Worm (Caenorhabditis elegans) whole organism, late embryonic: ENCODE results near the gene ssp-36.

Experiments used
- C08G9.2 ChIP-seq: sonication (generic microtip); optimal IDR thresholded peaks from 2 replicates; lab custom pipeline; 2016; ENCODE audit warnings: mild to moderate bottlenecking, missing genetic modification characterization, moderate library complexity, missing compliant biosample characterization
- C38D4.7 ChIP-seq: fragments of 200-800 bp; sonication (Bioruptor generic); optimal IDR thresholded peaks from 2 replicates; lab custom pipeline; 2018; ENCODE audit warnings: mild to moderate bottlenecking, missing genetic modification characterization, moderate library complexity, missing compliant biosample characterization
- F13H6.1 ChIP-seq: sonication (generic microtip); optimal IDR thresholded peaks from 2 replicates; lab custom pipeline; 2016; ENCODE audit warnings: missing genetic modification characterization, missing compliant biosample characterization
- Y22D7AL.16 ChIP-seq: sonication (generic microtip); optimal IDR thresholded peaks from 2 replicates; lab custom pipeline; 2016; ENCODE audit warnings: missing genetic modification characterization, missing compliant biosample characterization
- ahr-1 ChIP-seq: sonication (generic microtip); optimal IDR thresholded peaks from 2 replicates; lab custom pipeline; 2016; ENCODE audit warnings: missing genetic modification characterization, missing compliant biosample characterization
- ama-1 ChIP-seq: fragments of 150-350 bp; optimal IDR thresholded peaks from 2 replicates; lab custom pipeline; 2014
- ceh-18 ChIP-seq: sonication (generic microtip); optimal IDR thresholded peaks from 2 replicates; lab custom pipeline; 2016; ENCODE audit warnings: missing genetic modification characterization, missing compliant biosample characterization
- ceh-2 ChIP-seq: sonication (generic microtip); optimal IDR thresholded peaks from 2 replicates; lab custom pipeline; 2016; ENCODE audit warnings: missing genotype, missing genetic modification characterization, missing compliant biosample characterization
- ceh-24 ChIP-seq: sonication (generic microtip); optimal IDR thresholded peaks from 2 replicates; lab custom pipeline; 2016; ENCODE audit warnings: mild to moderate bottlenecking, missing genetic modification characterization, missing compliant biosample characterization
- ceh-30 ChIP-seq: fragments of 150-350 bp; optimal IDR thresholded peaks from 2 replicates; lab custom pipeline; 2014; ENCODE audit warnings: missing biosample characterization, missing genetic modification characterization
- ceh-31 ChIP-seq: sonication (generic microtip); optimal IDR thresholded peaks from 2 replicates; lab custom pipeline; 2016; ENCODE audit warnings: missing genetic modification characterization, missing compliant biosample characterization
- ceh-48 ChIP-seq: sonication (generic microtip); optimal IDR thresholded peaks from 2 replicates; lab custom pipeline; 2016; ENCODE audit warnings: missing genetic modification characterization, inconsistent platforms, missing compliant biosample characterization
- ceh-6 ChIP-seq: fragments of 200-800 bp; sonication (Bioruptor generic); optimal IDR thresholded peaks from 2 replicates; lab custom pipeline; 2018; ENCODE audit warnings: mild to moderate bottlenecking, missing genetic modification characterization, missing compliant biosample characterization
- ceh-9 ChIP-seq: sonication (generic microtip); optimal IDR thresholded peaks from 2 replicates; lab custom pipeline; 2016; ENCODE audit warnings: mild to moderate bottlenecking, missing genetic modification characterization, inconsistent platforms, missing compliant biosample characterization
- che-1 ChIP-seq: sonication (generic microtip); optimal IDR thresholded peaks from 2 replicates; lab custom pipeline; 2016; ENCODE audit warnings: mild to moderate bottlenecking, missing genetic modification characterization, missing compliant biosample characterization
- dve-1 ChIP-seq: sonication (generic microtip); optimal IDR thresholded peaks from 2 replicates; lab custom pipeline; 2017; ENCODE audit warnings: antibody characterized with exemption, mild to moderate bottlenecking, missing genetic modification characterization, missing compliant biosample characterization
- elt-2 ChIP-seq: sonication (generic microtip); optimal IDR thresholded peaks from 2 replicates; lab custom pipeline; 2016; ENCODE audit warnings: missing genetic modification reagents, missing genetic modification characterization, missing compliant biosample characterization
- ets-4 ChIP-seq: sonication (generic microtip); optimal IDR thresholded peaks from 2 replicates; lab custom pipeline; 2016; ENCODE audit warnings: missing genetic modification characterization, missing compliant biosample characterization
- fkh-10 ChIP-seq: fragments of 150-350 bp; optimal IDR thresholded peaks from 2 replicates; lab custom pipeline; 2014; ENCODE audit warnings: missing biosample characterization, missing genetic modification reagents, missing genetic modification characterization
- gmeb-2 ChIP-seq: sonication (generic microtip); optimal IDR thresholded peaks from 2 replicates; lab custom pipeline; 2016; ENCODE audit warnings: missing genetic modification characterization, inconsistent platforms, missing compliant biosample characterization
- hlh-13 ChIP-seq: fragments of 200-800 bp; sonication (Bioruptor generic); optimal IDR thresholded peaks from 2 replicates; lab custom pipeline; 2018; ENCODE audit warnings: mild to moderate bottlenecking, missing genetic modification characterization, missing compliant biosample characterization
- hlh-15 ChIP-seq: sonication (generic microtip); optimal IDR thresholded peaks from 2 replicates; lab custom pipeline; 2016; ENCODE audit warnings: missing genetic modification characterization, missing compliant biosample characterization
- hlh-30 ChIP-seq: sonication (generic microtip); optimal IDR thresholded peaks from 2 replicates; lab custom pipeline; 2017; ENCODE audit warnings: antibody characterized with exemption, missing genetic modification characterization, missing compliant biosample characterization; ENCODE audit not compliant: insufficient read depth
- hlh-6 ChIP-seq: sonication (generic microtip); optimal IDR thresholded peaks from 2 replicates; lab custom pipeline; 2016; ENCODE audit warnings: missing genotype, missing genetic modification characterization, missing compliant biosample characterization
- lin-11 ChIP-seq: fragments of 200-800 bp; sonication (Bioruptor generic); optimal IDR thresholded peaks from 2 replicates; lab custom pipeline; 2018; ENCODE audit warnings: mild to moderate bottlenecking, missing genetic modification characterization, missing compliant biosample characterization
- mec-3 ChIP-seq: sonication (generic microtip); optimal IDR thresholded peaks from 2 replicates; lab custom pipeline; 2016; ENCODE audit warnings: borderline replicate concordance, missing genetic modification characterization, missing compliant biosample characterization
- nfya-1 ChIP-seq: sonication (generic microtip); optimal IDR thresholded peaks from 2 replicates; lab custom pipeline; 2017; ENCODE audit warnings: missing genetic modification characterization, mild to moderate bottlenecking, missing compliant biosample characterization, antibody characterized with exemption, moderate library complexity
- nhr-11 ChIP-seq: fragments of 150-350 bp; optimal IDR thresholded peaks from 2 replicates; lab custom pipeline; 2014; ENCODE audit warnings: missing biosample characterization, missing genetic modification characterization
- nhr-232 ChIP-seq: sonication (generic microtip); optimal IDR thresholded peaks from 2 replicates; lab custom pipeline; 2016; ENCODE audit warnings: missing genetic modification characterization, missing compliant biosample characterization
- pat-9 ChIP-seq: fragments of 200-800 bp; sonication (Bioruptor generic); optimal IDR thresholded peaks from 2 replicates; lab custom pipeline; 2018; ENCODE audit warnings: mild to moderate bottlenecking, missing genetic modification characterization, moderate library complexity, missing compliant biosample characterization
- pha-2 ChIP-seq: sonication (generic microtip); optimal IDR thresholded peaks from 2 replicates; lab custom pipeline; 2017; ENCODE audit warnings: mild to moderate bottlenecking, missing genetic modification characterization, missing compliant biosample characterization
- ref-2 ChIP-seq: sonication (generic microtip); optimal IDR thresholded peaks from 2 replicates; lab custom pipeline; 2016; ENCODE audit warnings: missing genetic modification characterization, missing compliant biosample characterization
- sdc-2 ChIP-seq: sonication (generic microtip); optimal IDR thresholded peaks from 2 replicates; lab custom pipeline; 2016; ENCODE audit warnings: missing genotype, missing genetic modification characterization, missing compliant biosample characterization
- sox-2 ChIP-seq: fragments of 200-800 bp; sonication (Bioruptor generic); IDR thresholded peaks from 2 replicates; pipeline ENCODE4 v1.3.6; 2022; ENCODE audit warnings: missing genetic modification reagents, missing genetic modification characterization, missing compliant biosample characterization
- tbx-2 ChIP-seq: sonication (generic microtip); optimal IDR thresholded peaks from 2 replicates; lab custom pipeline; 2016; ENCODE audit warnings: missing genetic modification characterization, missing compliant biosample characterization
- unc-3 ChIP-seq, 2 experiments: fragments of 200-800 bp in 1 of 2; sonication (Bioruptor generic) in 1 of 2; sonication (generic microtip) in 1 of 2; conservative IDR thresholded peaks in 1 of 2; optimal IDR thresholded peaks in 1 of 2; 2 replicates each; pipeline versions ENCODE4 v1.3.6 to Lab custom; 2016 to 2022; ENCODE audit warnings: missing compliant biosample characterization in 2 of 2, missing genetic modification characterization in 2 of 2, missing genetic modification reagents in 1 of 2
- unc-42 ChIP-seq: sonication (generic microtip); optimal IDR thresholded peaks from 2 replicates; lab custom pipeline; 2016; ENCODE audit warnings: missing genotype, missing genetic modification characterization, missing compliant biosample characterization
- unc-55 ChIP-seq: sonication (generic microtip); optimal IDR thresholded peaks from 2 replicates; lab custom pipeline; 2017; ENCODE audit warnings: missing biosample characterization, missing genetic modification reagents, missing genetic modification characterization
- zip-5 ChIP-seq: sonication (generic microtip); optimal IDR thresholded peaks from 2 replicates; lab custom pipeline; 2016; ENCODE audit warnings: missing genetic modification characterization, missing compliant biosample characterization
- ztf-16 ChIP-seq: sonication (generic microtip); optimal IDR thresholded peaks from 2 replicates; lab custom pipeline; 2017; ENCODE audit warnings: missing genetic modification characterization, missing compliant biosample characterization

ssp-36 gene

ce11 chrIV:9772096-9772720, 6.1 kb upstream of the ssp-36 start, which contains the start of gene cav-1:
TSS of gene cav-1 (plus strand) at chrIV:9772510.
- no peak for TF ChIP-seq F13H6.1 (tag; lab: Kevin White, UChicago)
- no peak for TF ChIP-seq hlh-30
- no peak for TF ChIP-seq elt-2 (tag; lab: Kevin White, UChicago)
- no peak for TF ChIP-seq fkh-10 (GFP tag; lab: Kevin White, UChicago)
- no peak for TF ChIP-seq ahr-1 (tag; lab: Kevin White, UChicago)
- no peak for TF ChIP-seq mec-3 (tag; lab: Kevin White, UChicago)
- no peak for TF ChIP-seq C08G9.2 (tag; lab: Kevin White, UChicago)
- TF ChIP-seq ceh-48 (tag; lab: Kevin White, UChicago), result no peak
- TF ChIP-seq ceh-31 (tag; lab: Kevin White, UChicago), result peak; percentile 53
- TF ChIP-seq dve-1, result no peak
- TF ChIP-seq ets-4 (tag; lab: Kevin White, UChicago), result no peak
- no peak for TF ChIP-seq ceh-2 (tag; lab: Kevin White, UChicago)
- no peak for TF ChIP-seq lin-11 (tag; lab: Kevin White, UChicago)
- TF ChIP-seq gmeb-2 (tag; lab: Kevin White, UChicago), result no peak
- no peak for TF ChIP-seq sdc-2 (tag; lab: Kevin White, UChicago)
- peak; percentile 31 for TF ChIP-seq tbx-2 (tag; lab: Kevin White, UChicago)
- no peak for TF ChIP-seq nhr-232 (tag; lab: Kevin White, UChicago)
- no peak for TF ChIP-seq che-1
- TF ChIP-seq hlh-6, result no peak
- TF ChIP-seq unc-55 (GFP tag; lab: Kevin White, UChicago), result peak; percentile 52
- TF ChIP-seq sox-2 (GFP tag; lab: Robert Waterston, UW), result no peak
- TF ChIP-seq unc-3 (GFP tag; conservative IDR thresholded peaks at IDR 0.05; lab: Robert Waterston, UW), result no peak
- TF ChIP-seq unc-3 (tag; optimal IDR thresholded peaks at IDR 0.05; lab: Kevin White, UChicago), result no peak
- TF ChIP-seq pha-2, result no peak
- no peak for TF ChIP-seq ceh-30 (tag; lab: Kevin White, UChicago)
- TF ChIP-seq C38D4.7 (GFP tag; lab: Kevin White, UChicago), result no peak
- peak; percentile 58 for TF ChIP-seq ama-1 (lab: Kevin White, UChicago)
- TF ChIP-seq ceh-24 (tag; lab: Kevin White, UChicago), result no peak
- no peak for TF ChIP-seq ceh-6 (GFP tag; lab: Kevin White, UChicago)
- TF ChIP-seq unc-42, result no peak
- TF ChIP-seq ceh-9 (tag; lab: Kevin White, UChicago), result no peak
- peak; percentile 58 for TF ChIP-seq nfya-1 (tag; lab: Kevin White, UChicago)
- no peak for TF ChIP-seq zip-5
- no peak for TF ChIP-seq hlh-13 (GFP tag; lab: Kevin White, UChicago)
- TF ChIP-seq ztf-16 (tag; lab: Kevin White, UChicago), result no peak
- TF ChIP-seq hlh-15 (tag; lab: Kevin White, UChicago), result no peak
- TF ChIP-seq pat-9 (tag; lab: Kevin White, UChicago), result no peak
- TF ChIP-seq ref-2 (tag; lab: Kevin White, UChicago), result peak; percentile 47
- TF ChIP-seq Y22D7AL.16, result no peak
- no peak for TF ChIP-seq ceh-18 (tag; lab: Kevin White, UChicago)
- TF ChIP-seq nhr-11 (tag; lab: Kevin White, UChicago), result no peak

ce11 chrIV:9770798-9771197, 4.6 kb upstream of the ssp-36 start:
- peak; percentile 20 for TF ChIP-seq ref-2 (tag; lab: Kevin White, UChicago)
- TF ChIP-seq tbx-2 (tag; lab: Kevin White, UChicago), result peak; percentile 62
- peak; percentile 98 for TF ChIP-seq unc-55 (GFP tag; lab: Kevin White, UChicago)
- TF ChIP-seq fkh-10 (GFP tag; lab: Kevin White, UChicago), result no peak
- TF ChIP-seq ceh-31 (tag; lab: Kevin White, UChicago), result peak; percentile 9
